Worm (Caenorhabditis elegans) whole organism, dauer: ENCODE data around the gene nduf-9.

Experiments used
- unc-62 ChIP-seq: sonication (generic microtip); optimal IDR thresholded peaks from 2 replicates; lab custom pipeline; 2017; ENCODE audit warnings: missing biosample characterization, missing genetic modification reagents, missing genetic modification characterization

The nduf-9 gene

ce11 chrIII:3249038-3249420, 654 bp upstream of the nduf-9 start:
- TF ChIP-seq unc-62 (GFP tag; lab: Kevin White, UChicago): no peak

ce11 chrIII:3242379-3242778, 6.0 kb downstream of the nduf-9 start:
- no peak for TF ChIP-seq unc-62 (GFP tag; lab: Kevin White, UChicago)

- no peak for TF ChIP-seq unc-62 (GFP tag; lab: Kevin White, UChicago)
Measured at ce11 chrIII:3241943-3242342, 6.4 kb downstream of the nduf-9 start.

ce11 chrIII:3241361-3241760, 7.0 kb downstream of the nduf-9 start:
- no peak for TF ChIP-seq unc-62 (GFP tag; lab: Kevin White, UChicago)

ce11 chrIII:3240893-3241292, 7.5 kb downstream of the nduf-9 start:
- no peak for TF ChIP-seq unc-62 (GFP tag; lab: Kevin White, UChicago)

ce11 chrIII:3232650-3233152, 15.7 kb downstream of the nduf-9 start, which contains the start of gene Y53G8AL.1:
Y53G8AL.1 (plus strand) TSS chrIII:3233102.
- no peak for TF ChIP-seq unc-62 (GFP tag; lab: Kevin White, UChicago)

- TF ChIP-seq unc-62 (GFP tag; lab: Kevin White, UChicago): no peak
Measured at ce11 chrIII:3224102-3224501, 24.3 kb downstream of the nduf-9 start.

- TF ChIP-seq unc-62 (GFP tag; lab: Kevin White, UChicago): no peak
Measured at ce11 chrIII:3222707-3223106, 25.7 kb downstream of the nduf-9 start.

ce11 chrIII:3220287-3220686, 28.1 kb downstream of the nduf-9 start:
- no peak for TF ChIP-seq unc-62 (GFP tag; lab: Kevin White, UChicago)

ce11 chrIII:3219050-3219449, 29.3 kb downstream of the nduf-9 start, which contains the start of gene frm-8:
frm-8 (minus strand) TSS chrIII:3219150.
- TF ChIP-seq unc-62 (GFP tag; lab: Kevin White, UChicago): no peak

ce11 chrIII:3203589-3203988, 44.8 kb downstream of the nduf-9 start:
- no peak for TF ChIP-seq unc-62 (GFP tag; lab: Kevin White, UChicago)

- TF ChIP-seq unc-62 (GFP tag; lab: Kevin White, UChicago): no peak
Measured at ce11 chrIII:3200563-3200962, 47.8 kb downstream of the nduf-9 start.

ce11 chrIII:3199416-3199815, 49.0 kb downstream of the nduf-9 start, which contains the start of gene heh-1:
heh-1 (minus strand) TSS chrIII:3199516.
- no peak for TF ChIP-seq unc-62 (GFP tag; lab: Kevin White, UChicago)

ce11 chrIII:3198307-3198706, 50.1 kb downstream of the nduf-9 start, which contains the start of gene R148.7:
R148.7 (minus strand) TSS chrIII:3198407.
- TF ChIP-seq unc-62 (GFP tag; lab: Kevin White, UChicago): no peak

- no peak for TF ChIP-seq unc-62 (GFP tag; lab: Kevin White, UChicago)
Measured at ce11 chrIII:3197904-3198303, 50.5 kb downstream of the nduf-9 start.

- TF ChIP-seq unc-62 (GFP tag; lab: Kevin White, UChicago): no peak
Measured at ce11 chrIII:3191729-3192128, 56.6 kb downstream of the nduf-9 start.
